Worm (Caenorhabditis elegans): ENCODE results near the gene spp-28.

The spp-28 gene

DNA sequence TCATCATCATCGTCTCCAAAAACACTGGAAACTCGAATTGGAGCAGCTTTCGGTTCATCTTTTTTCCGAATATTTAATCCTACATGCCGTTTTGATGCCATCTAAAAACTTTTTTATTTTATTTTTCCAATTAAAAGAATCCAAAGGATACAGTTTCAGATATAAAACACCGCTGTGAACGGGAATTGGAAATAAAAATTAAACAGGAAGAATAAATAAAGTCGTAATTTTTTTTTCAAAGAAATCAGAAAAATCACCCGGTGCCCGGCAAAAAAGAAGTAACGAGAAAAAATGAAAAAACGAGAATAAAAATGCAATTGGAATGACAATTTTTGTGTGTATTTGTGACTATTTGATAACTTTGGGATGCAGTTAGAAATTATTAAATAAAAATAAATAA lies 21.5 kb downstream of the spp-28 start, which contains the start of gene ccdc-55:
Gene ccdc-55 (minus strand): TSS at position 101 of the 400 bp plus-strand sequence.
- TF ChIP-seq unc-86 (tag; optimal IDR thresholded peaks at IDR 0.05), result no peak
- no peak for TF ChIP-seq K09A11.1 (tag; optimal IDR thresholded peaks at IDR 0.05; ENCODE audit: insufficient read depth)
- no peak for TF ChIP-seq pax-1 (tag; optimal IDR thresholded peaks at IDR 0.05)
- no peak for TF ChIP-seq eyg-1 (tag; optimal IDR thresholded peaks at IDR 0.05)
- TF ChIP-seq elt-2 (tag; optimal IDR thresholded peaks at IDR 0.05), result no peak
- TF ChIP-seq nhr-232 (tag; optimal IDR thresholded peaks at IDR 0.05), result no peak

DNA sequence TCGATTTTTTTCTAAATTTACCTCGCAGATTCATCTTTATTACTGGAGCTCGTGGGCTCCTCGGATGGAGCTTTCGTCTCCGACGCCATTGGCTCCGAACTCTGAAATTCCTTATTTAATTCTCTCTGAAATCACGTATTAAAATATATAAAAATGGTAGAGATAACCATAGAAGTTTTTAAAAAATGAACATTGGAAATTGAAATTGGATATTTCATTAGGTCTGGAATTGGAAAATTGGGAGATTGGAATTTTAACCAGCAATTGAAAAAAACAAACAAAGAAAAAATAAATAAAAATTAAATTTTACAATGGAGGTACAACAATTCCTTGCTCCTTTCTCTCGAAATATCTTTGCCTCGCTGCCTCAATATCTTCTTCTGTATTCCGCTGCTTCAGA lies 23.4 kb downstream of the spp-28 start, which contains the start of gene rnf-5:
Gene rnf-5 (minus strand): TSS at position 101 of the 400 bp plus-strand sequence.
- no peak for TF ChIP-seq ceh-45 (GFP tag; IDR thresholded peaks at IDR 0.05)
- TF ChIP-seq elt-2 (tag; optimal IDR thresholded peaks at IDR 0.05), result no peak
- TF ChIP-seq unc-3 (GFP tag; conservative IDR thresholded peaks at IDR 0.05), result no peak
- no peak for TF ChIP-seq unc-3 (tag; optimal IDR thresholded peaks at IDR 0.05)
- TF ChIP-seq C38D4.7 (GFP tag; optimal IDR thresholded peaks at IDR 0.05), result no peak
- no peak for TF ChIP-seq syd-9 (tag; optimal IDR thresholded peaks at IDR 0.05)
- no peak for TF ChIP-seq unc-42 (tag; optimal IDR thresholded peaks at IDR 0.05)
- TF ChIP-seq fkh-10 (GFP tag; optimal IDR thresholded peaks at IDR 0.05), result no peak
- TF ChIP-seq rnt-1 (tag; optimal IDR thresholded peaks at IDR 0.05), result no peak
- TF ChIP-seq C08G9.2 (tag; optimal IDR thresholded peaks at IDR 0.05), result no peak
- no peak for TF ChIP-seq lin-11 (tag; optimal IDR thresholded peaks at IDR 0.05)
- no peak for TF ChIP-seq ztf-16 (tag; optimal IDR thresholded peaks at IDR 0.05)
- no peak for TF ChIP-seq ceh-24 (tag; optimal IDR thresholded peaks at IDR 0.05)
- no peak for TF ChIP-seq K09A11.1 (tag; optimal IDR thresholded peaks at IDR 0.05; ENCODE audit: insufficient read depth)
- TF ChIP-seq hlh-8 (tag; optimal IDR thresholded peaks at IDR 0.05), result no peak
- TF ChIP-seq ceh-31 (tag; optimal IDR thresholded peaks at IDR 0.05), result no peak
- no peak for TF ChIP-seq gmeb-2 (tag; optimal IDR thresholded peaks at IDR 0.05)
- TF ChIP-seq hlh-15 (tag; optimal IDR thresholded peaks at IDR 0.05), result no peak
- TF ChIP-seq sdc-2 (tag; optimal IDR thresholded peaks at IDR 0.05), result no peak
- no peak for TF ChIP-seq sox-2 (GFP tag; IDR thresholded peaks at IDR 0.05)
- no peak for TF ChIP-seq ceh-34 (tag; optimal IDR thresholded peaks at IDR 0.05)

DNA sequence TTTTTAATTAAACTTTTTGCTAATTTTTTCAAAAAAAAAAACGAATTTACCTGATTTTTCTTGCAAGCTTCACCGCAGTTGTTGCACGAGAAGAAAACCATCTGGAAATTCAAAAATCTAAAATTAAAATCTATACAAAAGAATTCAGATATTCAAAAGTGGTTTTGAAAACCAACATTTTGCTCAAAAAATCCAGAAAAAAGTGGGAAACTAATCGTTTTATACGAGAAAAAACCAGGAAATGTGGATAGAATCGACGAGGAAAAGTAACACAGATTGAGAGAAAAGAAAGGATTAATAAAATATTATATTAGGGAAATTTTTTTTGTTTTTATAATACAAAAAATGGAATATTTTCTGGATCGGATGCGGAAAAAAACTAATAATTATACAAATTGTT lies 26.1 kb downstream of the spp-28 start, which contains the start of gene C16C10.8:
Gene C16C10.8 (minus strand): TSS at position 101 of the 400 bp plus-strand sequence.
- no peak for TF ChIP-seq ets-4 (tag; optimal IDR thresholded peaks at IDR 0.05)
- no peak for TF ChIP-seq hlh-15 (tag; optimal IDR thresholded peaks at IDR 0.05)
- no peak for TF ChIP-seq che-1 (tag; optimal IDR thresholded peaks at IDR 0.05)
- TF ChIP-seq ceh-24 (tag; optimal IDR thresholded peaks at IDR 0.05), result no peak
- no peak for TF ChIP-seq hlh-13 (GFP tag; optimal IDR thresholded peaks at IDR 0.05)
- TF ChIP-seq ztf-16 (tag; optimal IDR thresholded peaks at IDR 0.05), result no peak
- TF ChIP-seq ahr-1 (tag; optimal IDR thresholded peaks at IDR 0.05), result no peak
- TF ChIP-seq ceh-14 (tag; optimal IDR thresholded peaks at IDR 0.05), result no peak
- TF ChIP-seq ceh-2 (tag; optimal IDR thresholded peaks at IDR 0.05), result no peak
- TF ChIP-seq T23F11.4 (GFP tag; optimal IDR thresholded peaks at IDR 0.05), result no peak
- no peak for TF ChIP-seq hlh-30 (tag; optimal IDR thresholded peaks at IDR 0.05; ENCODE audit: insufficient read depth)
- TF ChIP-seq fax-1 (tag; optimal IDR thresholded peaks at IDR 0.05), result no peak
- TF ChIP-seq unc-86 (tag; optimal IDR thresholded peaks at IDR 0.05), result no peak
- TF ChIP-seq fkh-6 (tag; optimal IDR thresholded peaks at IDR 0.05), result no peak
- TF ChIP-seq ceh-34 (tag; optimal IDR thresholded peaks at IDR 0.05), result no peak
- TF ChIP-seq F13H6.1 (tag; optimal IDR thresholded peaks at IDR 0.05), result no peak

DNA sequence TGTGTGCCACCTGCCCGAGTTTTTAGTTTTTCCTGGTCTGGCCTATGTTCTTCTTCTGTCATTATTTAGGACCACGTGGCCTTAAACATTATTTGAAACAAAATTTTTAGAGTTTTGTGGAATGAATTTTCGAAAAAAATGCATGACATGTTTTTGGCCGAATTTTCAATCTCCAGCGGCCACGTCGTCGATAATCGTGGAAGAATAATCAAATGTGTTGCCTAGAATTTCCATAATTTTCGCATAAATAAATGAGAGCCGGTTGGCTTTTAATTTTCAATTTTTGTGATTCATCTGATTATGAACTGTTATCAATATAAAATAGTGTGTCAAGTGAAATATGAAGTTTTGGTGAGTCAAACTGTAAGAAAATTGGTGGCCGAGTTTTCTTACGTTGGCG lies 29.2 kb downstream of the spp-28 start, which contains the start of gene C01G12.16:
Gene C01G12.16 (plus strand): TSS at position 301 of the 400 bp plus-strand sequence.
- TF ChIP-seq fkh-6 (tag; optimal IDR thresholded peaks at IDR 0.05), result no peak
- no peak for TF ChIP-seq hlh-30 (tag; optimal IDR thresholded peaks at IDR 0.05; ENCODE audit: insufficient read depth)
- TF ChIP-seq fkh-10 (GFP tag; optimal IDR thresholded peaks at IDR 0.05), result no peak
- no peak for TF ChIP-seq pha-2 (tag; optimal IDR thresholded peaks at IDR 0.05)
- no peak for TF ChIP-seq C38D4.7 (GFP tag; optimal IDR thresholded peaks at IDR 0.05)
- TF ChIP-seq odd-2 (tag; optimal IDR thresholded peaks at IDR 0.05), result no peak
- no peak for TF ChIP-seq ztf-16 (tag; optimal IDR thresholded peaks at IDR 0.05)
- no peak for TF ChIP-seq dve-1 (tag; optimal IDR thresholded peaks at IDR 0.05)
- no peak for TF ChIP-seq nfya-1 (tag; optimal IDR thresholded peaks at IDR 0.05)
- no peak for TF ChIP-seq hlh-6 (tag; optimal IDR thresholded peaks at IDR 0.05)
- no peak for TF ChIP-seq T23F11.4 (GFP tag; optimal IDR thresholded peaks at IDR 0.05)
- TF ChIP-seq npax-4 (tag; optimal IDR thresholded peaks at IDR 0.05), result no peak
- no peak for TF ChIP-seq hlh-8 (tag; optimal IDR thresholded peaks at IDR 0.05)
- TF ChIP-seq ceh-31 (tag; optimal IDR thresholded peaks at IDR 0.05), result no peak
- no peak for TF ChIP-seq ceh-2 (tag; optimal IDR thresholded peaks at IDR 0.05)
- no peak for TF ChIP-seq syd-9 (tag; optimal IDR thresholded peaks at IDR 0.05)
- no peak for TF ChIP-seq ttx-3 (tag; optimal IDR thresholded peaks at IDR 0.05)
